Worm (Caenorhabditis elegans): ENCODE data around the gene K08D9.2.

The K08D9.2 gene

DNA sequence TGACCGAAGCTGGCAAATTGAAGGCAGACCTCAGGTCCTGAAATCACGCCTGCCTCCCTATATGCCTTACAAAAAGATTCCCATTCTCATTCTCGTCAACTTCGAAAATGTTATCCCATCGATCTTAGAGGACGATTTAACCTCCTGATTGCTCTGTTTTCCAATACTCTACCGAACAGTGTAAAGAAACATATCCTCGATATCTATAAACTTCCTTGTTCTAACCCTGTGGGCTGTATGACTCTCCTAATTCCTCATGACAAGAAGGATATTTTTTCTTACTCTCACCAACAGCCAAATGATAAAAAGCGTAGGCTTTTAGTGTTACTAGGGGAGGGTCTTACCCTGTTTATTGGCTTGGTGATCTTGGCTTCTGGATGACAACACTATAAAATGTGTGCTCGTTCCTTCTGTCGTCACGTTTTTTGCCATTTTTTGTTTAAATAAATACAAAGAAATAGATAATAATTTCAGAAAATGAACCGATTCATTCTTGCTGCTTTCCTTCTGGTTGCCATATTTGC is 46.2 kb downstream of the K08D9.2 start, which contains the start of gene T28A11.4:
TSS of gene T28A11.4 (plus strand) at position 474 of the 524 bp plus-strand sequence.
- no peak for TF ChIP-seq ces-1 (GFP tag; optimal IDR thresholded peaks at IDR 0.05)
- TF ChIP-seq sem-2 (GFP tag; optimal IDR thresholded peaks at IDR 0.05) = no peak
- TF ChIP-seq pha-4 (tag; optimal IDR thresholded peaks at IDR 0.05) = no peak
- no peak for TF ChIP-seq mab-5 (tag; optimal IDR thresholded peaks at IDR 0.05)
- no peak for TF ChIP-seq nhr-28 (tag; optimal IDR thresholded peaks at IDR 0.05)
- no peak for TF ChIP-seq cnd-1 (tag; optimal IDR thresholded peaks at IDR 0.05)
- no peak for TF ChIP-seq lin-32 (GFP tag; optimal IDR thresholded peaks at IDR 0.05)
- no peak for TF ChIP-seq unc-120 (tag; optimal IDR thresholded peaks at IDR 0.05; ENCODE audit: poor library complexity, severe bottlenecking)
- no peak for TF ChIP-seq elt-3 (tag; optimal IDR thresholded peaks at IDR 0.05)
- no peak for TF ChIP-seq mls-2 (tag; optimal IDR thresholded peaks at IDR 0.05)
- TF ChIP-seq nhr-237 (tag; optimal IDR thresholded peaks at IDR 0.05) = no peak
- no peak for TF ChIP-seq lin-13 (tag; optimal IDR thresholded peaks at IDR 0.05)
- no peak for TF ChIP-seq ceh-39 (tag; optimal IDR thresholded peaks at IDR 0.05)
- TF ChIP-seq ceh-43 (GFP tag; optimal IDR thresholded peaks at IDR 0.05) = no peak
- no peak for TF ChIP-seq nhr-2 (tag; optimal IDR thresholded peaks at IDR 0.05)

DNA sequence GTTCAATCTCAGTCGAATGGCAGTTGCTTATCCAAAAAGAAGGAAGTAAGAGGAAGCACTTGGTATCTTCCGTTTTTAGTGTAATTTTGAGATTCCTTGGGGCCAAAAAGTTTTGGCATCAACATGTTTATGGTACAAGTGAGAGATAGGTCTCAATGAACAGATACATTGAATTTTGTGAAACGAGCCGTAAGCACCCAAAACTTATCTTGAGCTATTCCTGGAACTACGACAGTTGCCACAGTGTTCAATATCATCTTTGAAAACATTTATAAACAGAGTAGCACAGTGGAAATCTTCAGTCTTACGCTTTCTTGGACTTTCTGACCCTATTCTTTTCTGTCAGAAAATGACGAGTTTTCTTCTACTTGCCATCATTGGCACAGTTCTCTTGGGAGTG is 47.6 kb downstream of the K08D9.2 start, which contains the start of gene T28A11.3:
TSS of gene T28A11.3 (plus strand) at position 301 of the 400 bp plus-strand sequence.
- TF ChIP-seq ceh-43 (GFP tag; optimal IDR thresholded peaks at IDR 0.05) = no peak
- TF ChIP-seq lsy-2 (tag; optimal IDR thresholded peaks at IDR 0.05) = no peak
- no peak for TF ChIP-seq ztf-11 (tag; optimal IDR thresholded peaks at IDR 0.05)
- TF ChIP-seq nhr-28 (tag; optimal IDR thresholded peaks at IDR 0.05) = no peak
- no peak for TF ChIP-seq lin-13 (tag; optimal IDR thresholded peaks at IDR 0.05)
- TF ChIP-seq nhr-12 (tag; optimal IDR thresholded peaks at IDR 0.05) = no peak
- no peak for TF ChIP-seq nhr-2 (tag; optimal IDR thresholded peaks at IDR 0.05)
- TF ChIP-seq snpc-4 (tag; optimal IDR thresholded peaks at IDR 0.05) = no peak
- no peak for TF ChIP-seq blmp-1 (tag; optimal IDR thresholded peaks at IDR 0.05)
- no peak for TF ChIP-seq M03D4.4 (tag; optimal IDR thresholded peaks at IDR 0.05)
- TF ChIP-seq ceh-39 (tag; optimal IDR thresholded peaks at IDR 0.05) = no peak
- no peak for TF ChIP-seq elt-1 (tag; optimal IDR thresholded peaks at IDR 0.05; ENCODE audit: borderline replicate concordance, insufficient read depth)
- TF ChIP-seq flh-1 (GFP tag; optimal IDR thresholded peaks at IDR 0.05) = no peak
- no peak for TF ChIP-seq unc-62 (GFP tag; optimal IDR thresholded peaks at IDR 0.05)
- TF ChIP-seq mep-1 (tag; optimal IDR thresholded peaks at IDR 0.05) = no peak
- TF ChIP-seq cnd-1 (tag; optimal IDR thresholded peaks at IDR 0.05) = no peak

DNA sequence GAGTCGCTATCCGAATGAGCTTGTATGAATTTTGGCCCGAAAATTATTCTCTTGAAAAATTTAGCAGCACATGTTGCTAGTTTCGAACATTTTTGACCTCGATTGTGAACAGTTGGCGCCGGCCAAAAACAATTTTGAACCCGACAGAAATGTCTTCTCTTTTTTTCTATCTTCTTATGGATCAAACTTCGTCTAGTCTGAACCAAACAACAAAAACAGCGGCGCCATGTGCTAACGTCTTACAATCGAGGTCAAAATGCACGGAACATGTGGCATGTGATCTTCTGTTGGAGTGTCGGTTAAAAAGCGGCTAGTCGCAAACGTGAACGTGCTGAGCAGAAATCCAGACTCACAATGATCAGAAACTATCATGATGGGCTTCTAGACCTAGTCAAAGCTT is 48.7 kb downstream of the K08D9.2 start:
- no peak for TF ChIP-seq nhr-76 (tag; optimal IDR thresholded peaks at IDR 0.05)
- TF ChIP-seq nhr-28 (tag; optimal IDR thresholded peaks at IDR 0.05) = no peak
- no peak for TF ChIP-seq tbx-8 (GFP tag; optimal IDR thresholded peaks at IDR 0.05)
- no peak for TF ChIP-seq cnd-1 (tag; optimal IDR thresholded peaks at IDR 0.05)
- TF ChIP-seq sptf-1 (tag; optimal IDR thresholded peaks at IDR 0.05) = no peak
- TF ChIP-seq bed-3 (GFP tag; optimal IDR thresholded peaks at IDR 0.05) = no peak
- TF ChIP-seq ceh-39 (tag; optimal IDR thresholded peaks at IDR 0.05) = no peak
- TF ChIP-seq zip-8 (tag; optimal IDR thresholded peaks at IDR 0.05) = no peak
- TF ChIP-seq ceh-43 (GFP tag; optimal IDR thresholded peaks at IDR 0.05) = no peak

DNA sequence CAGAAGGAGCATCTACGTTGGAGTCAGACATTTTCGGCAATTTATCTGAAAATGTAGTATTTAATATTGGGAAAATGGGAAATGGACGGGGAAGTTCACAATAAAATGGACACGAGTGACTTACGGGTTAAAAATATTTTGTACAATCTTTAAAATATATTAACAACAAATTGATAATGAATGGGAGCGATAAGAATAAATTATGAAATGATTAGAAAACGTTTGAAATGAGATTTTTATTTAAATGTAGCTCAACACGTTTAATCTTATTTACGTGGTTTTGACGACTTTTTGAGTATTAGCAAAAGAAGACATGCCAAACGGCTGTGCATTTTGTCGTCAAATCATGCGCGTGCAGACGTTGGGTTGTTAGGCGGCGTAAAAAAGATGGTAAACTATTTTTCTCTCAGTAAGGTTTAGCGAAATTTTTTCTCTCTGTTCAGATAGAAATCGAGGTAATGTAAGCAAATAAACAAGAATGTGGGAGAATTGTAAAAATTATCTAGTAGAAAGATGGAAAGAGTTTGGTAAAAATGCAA is 50.7 kb downstream of the K08D9.2 start, which contains the start of gene fbxa-64:
TSS of gene fbxa-64 (minus strand) at position 51 of the 539 bp plus-strand sequence.
- TF ChIP-seq bed-3 (GFP tag; optimal IDR thresholded peaks at IDR 0.05) (no peak), ceh-39 (tag; optimal IDR thresholded peaks at IDR 0.05) (no peak), cnd-1 (tag; optimal IDR thresholded peaks at IDR 0.05) (no peak), pha-4 (tag; optimal IDR thresholded peaks at IDR 0.05) (no peak), drap-1 (GFP tag; optimal IDR thresholded peaks at IDR 0.05) (no peak), mab-5 (tag; optimal IDR thresholded peaks at IDR 0.05) (no peak), nhr-76 (tag; optimal IDR thresholded peaks at IDR 0.05) (no peak), blmp-1 (tag; optimal IDR thresholded peaks at IDR 0.05) (no peak), M03D4.4 (tag; optimal IDR thresholded peaks at IDR 0.05) (no peak), lsy-2 (tag; optimal IDR thresholded peaks at IDR 0.05) (no peak), nhr-237 (tag; optimal IDR thresholded peaks at IDR 0.05) (no peak), nhr-2 (tag; optimal IDR thresholded peaks at IDR 0.05) (no peak), tbx-8 (GFP tag; optimal IDR thresholded peaks at IDR 0.05) (no peak), unc-120 (tag; optimal IDR thresholded peaks at IDR 0.05; ENCODE audit: poor library complexity, severe bottlenecking) (no peak)

Measured in whole organism, mixed stage, embryonic.